In the genomic region with DNA sequence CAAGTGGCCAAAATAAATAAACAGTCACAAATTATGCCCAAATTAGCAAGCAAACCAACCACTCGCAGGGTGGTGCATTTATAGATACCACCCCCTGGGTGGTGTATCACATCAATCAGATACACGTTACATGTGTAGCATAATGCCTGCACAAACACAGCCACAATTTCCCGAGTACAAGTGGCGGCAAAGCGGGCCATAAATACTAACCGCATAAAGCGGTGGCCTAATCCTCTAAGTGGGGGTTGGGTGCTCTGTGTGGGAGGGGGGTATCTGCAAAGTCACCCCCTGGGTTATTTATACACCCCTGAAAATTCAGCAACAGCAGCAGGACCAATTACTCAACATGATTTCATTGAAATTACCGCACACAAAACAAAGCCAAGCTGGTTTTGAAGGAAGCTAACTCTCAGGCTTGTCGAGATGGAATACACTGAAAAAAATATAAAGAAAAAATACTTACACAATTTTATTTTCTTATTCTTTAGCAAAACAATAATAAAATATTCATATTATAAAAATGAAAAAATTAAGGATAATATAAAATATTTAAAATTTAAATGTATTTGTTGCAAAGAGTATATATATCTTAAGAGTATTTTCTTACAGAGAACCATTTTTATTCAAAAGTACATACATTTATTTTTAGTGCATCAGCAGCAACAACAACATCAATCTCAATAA, we compare ENCODE assay signal across 4 fruit fly cellular contexts.
TF ChIP-seq lines count a peak whose summit lies in the region.

No protein-coding gene starts in this region.

- TF ChIP-seq CTCF in whole organism, embryonic (GFP tag; optimal IDR thresholded peaks at IDR 0.05; lab: Kevin White, UChicago): no peak

TF ChIP-seq in whole organism, embryonic, 481 proteins besides CTCF, POLR2A, EP300 and RAD21 (continues in another document):
- TF ChIP-seq CG13123 (GFP tag; optimal IDR thresholded peaks at IDR 0.05; lab: Kevin White, UChicago) (no peak), mirr (GFP tag; optimal IDR thresholded peaks at IDR 0.05; lab: Kevin White, UChicago) (peak; percentile 36), dmrt99B (tag; optimal IDR thresholded peaks at IDR 0.05; lab: Kevin White, UChicago) (peak; percentile 58), CG10147 (GFP tag; optimal IDR thresholded peaks at IDR 0.05; lab: Kevin White, UChicago) (no peak), dmrt11E (tag; optimal IDR thresholded peaks at IDR 0.05; lab: Kevin White, UChicago) (peak; percentile 77), CG13296 (GFP tag; optimal IDR thresholded peaks at IDR 0.05; lab: Kevin White, UChicago) (no peak), CG3065 (GFP tag; optimal IDR thresholded peaks at IDR 0.05; lab: Kevin White, UChicago) (no peak), pum (GFP tag; optimal IDR thresholded peaks at IDR 0.05; lab: Kevin White, UChicago) (no peak), run (tag; optimal IDR thresholded peaks at IDR 0.05; lab: Kevin White, UChicago) (peak; percentile 72), row (GFP tag; IDR thresholded peaks at IDR 0.05; lab: Robert Waterston, UW) (peak; percentile 31; the same call in 1 of the 3 replicates), CG14710 (tag; optimal IDR thresholded peaks at IDR 0.05; lab: Kevin White, UChicago) (peak; percentile 72), CG18476 (GFP tag; optimal IDR thresholded peaks at IDR 0.05; lab: Kevin White, UChicago) (no peak), inv (GFP tag; IDR thresholded peaks at IDR 0.05; lab: Robert Waterston, UW; ENCODE audit: partially characterized antibody) (no peak), hbn (GFP tag; IDR thresholded peaks at IDR 0.05; lab: Robert Waterston, UW; ENCODE audit: partially characterized antibody) (no peak), CG13624 (GFP tag; optimal IDR thresholded peaks at IDR 0.05; lab: Kevin White, UChicago) (no peak), lola (GFP tag; optimal IDR thresholded peaks at IDR 0.05; lab: Kevin White, UChicago) (peak in 1 of 3 experiments; percentile 64), CG30403 (GFP tag; optimal IDR thresholded peaks at IDR 0.05; lab: Kevin White, UChicago) (peak; percentile 4), Nf-YA (GFP tag; IDR thresholded peaks at IDR 0.05; lab: Robert Waterston, UW) (no peak), TFAM (GFP tag; optimal IDR thresholded peaks at IDR 0.05; lab: Kevin White, UChicago) (no peak), Chrac-16 (GFP tag; optimal IDR thresholded peaks at IDR 0.05; lab: Kevin White, UChicago) (no peak)

TF ChIP-seq in whole organism, prepupa, 60 proteins besides CTCF, POLR2A, EP300 and RAD21:
- TF ChIP-seq CG6163 (GFP tag; IDR thresholded peaks at IDR 0.05; lab: Robert Waterston, UW): no peak
- TF ChIP-seq Smox (GFP tag; optimal IDR thresholded peaks at IDR 0.05; lab: Kevin White, UChicago): no peak
- TF ChIP-seq acj6 (GFP tag; optimal IDR thresholded peaks at IDR 0.05; lab: Kevin White, UChicago): peak; percentile 10
- peak; percentile 13 for TF ChIP-seq CG3032 (tag; optimal IDR thresholded peaks at IDR 0.05; lab: Kevin White, UChicago)
- no peak for TF ChIP-seq ss (GFP tag; optimal IDR thresholded peaks at IDR 0.05; lab: Kevin White, UChicago)
- no peak for TF ChIP-seq pdm3 (GFP tag; optimal IDR thresholded peaks at IDR 0.05; lab: Kevin White, UChicago)
- no peak for TF ChIP-seq CG7368 (GFP tag; optimal IDR thresholded peaks at IDR 0.05; lab: Kevin White, UChicago)
- TF ChIP-seq Hr38 (GFP tag; optimal IDR thresholded peaks at IDR 0.05; lab: Kevin White, UChicago): no peak
- peak; percentile 8 for TF ChIP-seq Ets96B (tag; optimal IDR thresholded peaks at IDR 0.05; lab: Kevin White, UChicago)
- no peak for TF ChIP-seq CG6276 (GFP tag; optimal IDR thresholded peaks at IDR 0.05; lab: Kevin White, UChicago)
- TF ChIP-seq CG34406 (GFP tag; optimal IDR thresholded peaks at IDR 0.05; lab: Kevin White, UChicago): no peak
- TF ChIP-seq Hr4 (GFP tag; optimal IDR thresholded peaks at IDR 0.05; lab: Kevin White, UChicago): no peak
- TF ChIP-seq fd85E (GFP tag; optimal IDR thresholded peaks at IDR 0.05; lab: Kevin White, UChicago): no peak
- TF ChIP-seq Sox14 (GFP tag; optimal IDR thresholded peaks at IDR 0.05; lab: Kevin White, UChicago): no peak
- peak; percentile 7 for TF ChIP-seq Eip78C (GFP tag; lab: Kevin White, UChicago)
- TF ChIP-seq CG8632 (GFP tag; optimal IDR thresholded peaks at IDR 0.05; lab: Kevin White, UChicago): peak; percentile 21

TF ChIP-seq in whole organism, pupa, 21 proteins besides CTCF, POLR2A, EP300 and RAD21:
- TF ChIP-seq gl (tag; optimal IDR thresholded peaks at IDR 0.05; lab: Kevin White, UChicago) (no peak), CG10348 (GFP tag; IDR thresholded peaks at IDR 0.05; lab: Robert Waterston, UW) (no peak), rn (GFP tag; IDR thresholded peaks at IDR 0.05; lab: Robert Waterston, UW) (no peak), CG15710 (tag; optimal IDR thresholded peaks at IDR 0.05; lab: Kevin White, UChicago) (no peak), CG8301 (tag; optimal IDR thresholded peaks at IDR 0.05; lab: Kevin White, UChicago) (no peak), CG8159 (tag; optimal IDR thresholded peaks at IDR 0.05; lab: Kevin White, UChicago) (peak; percentile 1), CG17806 (tag; optimal IDR thresholded peaks at IDR 0.05; lab: Kevin White, UChicago) (no peak), CG9948 (tag; optimal IDR thresholded peaks at IDR 0.05; lab: Kevin White, UChicago) (no peak), CG13204 (GFP tag; optimal IDR thresholded peaks at IDR 0.05; lab: Kevin White, UChicago) (no peak)
TF ChIP-seq in whole organism, pupa: peak in this region for 1.

TF ChIP-seq in whole organism, wandering third instar larva, 38 proteins besides CTCF, POLR2A, EP300 and RAD21:
- TF ChIP-seq h (GFP tag; optimal IDR thresholded peaks at IDR 0.05; lab: Kevin White, UChicago) (no peak), HLH106 (tag; optimal IDR thresholded peaks at IDR 0.05; lab: Kevin White, UChicago) (peak; percentile 46), Hr78 (GFP tag; optimal IDR thresholded peaks at IDR 0.05; lab: Kevin White, UChicago) (no peak)

Comparison
In these comparisons a context has a peak if more than half of its experiments do, and no peak if none do; other contexts are left out.
1. Of the 7 proteins assayed by ChIP-seq in both whole organism, embryonic and whole organism, prepupa: peak only in whole organism, embryonic: Blimp-1 and Sox102F; only in whole organism, prepupa: none; in both: none; in neither: 5.